Worm (Caenorhabditis elegans): Measurements from ENCODE around the gene Y69E1A.3.

The Y69E1A.3 gene

DNA sequence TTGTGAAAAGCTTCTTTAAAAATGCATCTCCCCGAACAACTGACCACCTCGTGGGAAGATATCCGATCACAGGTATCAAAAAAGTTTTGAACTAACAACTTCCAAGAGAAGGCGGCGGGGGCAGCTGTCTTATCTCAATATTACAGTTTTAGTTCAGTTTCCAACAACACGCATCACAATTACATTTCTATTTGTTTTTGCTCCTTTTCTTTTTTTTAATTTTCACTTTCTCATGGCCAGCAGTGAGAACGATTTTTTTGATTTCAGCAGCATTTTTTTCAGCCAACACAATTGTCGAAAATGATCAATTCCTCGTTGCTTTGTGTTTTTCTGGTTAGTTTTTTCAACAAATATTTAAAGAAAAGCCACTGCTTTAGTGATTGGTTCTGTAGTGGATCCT lies 39.0 kb upstream of the Y69E1A.3 start, which contains the start of gene ZK593.2:
Gene ZK593.2 (plus strand): TSS at position 301 of the 400 bp plus-strand sequence.
- TF ChIP-seq ztf-4 (tag; optimal IDR thresholded peaks at IDR 0.05) (no peak), efl-1 (optimal IDR thresholded peaks at IDR 0.05) (no peak), efl-1 (GFP tag; optimal IDR thresholded peaks at IDR 0.05 in 1 of 2) (no peak)

DNA sequence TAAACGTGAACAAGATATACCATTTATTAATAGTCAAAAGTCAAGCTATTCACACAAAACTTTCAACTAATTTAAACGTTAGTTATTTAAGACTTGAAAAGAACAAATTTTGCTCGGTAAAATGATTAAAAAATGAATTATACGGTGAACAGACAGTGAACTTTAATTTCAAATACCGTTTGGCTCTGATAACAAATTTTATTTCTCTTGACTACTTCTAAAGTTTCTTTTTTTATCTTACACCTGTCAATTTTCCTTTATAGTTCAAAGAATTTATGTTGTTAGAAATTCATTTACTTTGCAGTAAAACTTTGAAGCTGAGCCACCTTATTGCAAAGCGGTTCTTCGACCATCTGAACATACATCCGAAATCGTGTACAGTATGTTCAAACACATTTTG lies 36.7 kb upstream of the Y69E1A.3 start, which contains the start of gene ZK593.3:
Gene ZK593.3 (plus strand): TSS at position 301 of the 400 bp plus-strand sequence.
- TF ChIP-seq lsy-2 (tag; optimal IDR thresholded peaks at IDR 0.05) (no peak), pqm-1 (tag; optimal IDR thresholded peaks at IDR 0.05) (no peak)

DNA sequence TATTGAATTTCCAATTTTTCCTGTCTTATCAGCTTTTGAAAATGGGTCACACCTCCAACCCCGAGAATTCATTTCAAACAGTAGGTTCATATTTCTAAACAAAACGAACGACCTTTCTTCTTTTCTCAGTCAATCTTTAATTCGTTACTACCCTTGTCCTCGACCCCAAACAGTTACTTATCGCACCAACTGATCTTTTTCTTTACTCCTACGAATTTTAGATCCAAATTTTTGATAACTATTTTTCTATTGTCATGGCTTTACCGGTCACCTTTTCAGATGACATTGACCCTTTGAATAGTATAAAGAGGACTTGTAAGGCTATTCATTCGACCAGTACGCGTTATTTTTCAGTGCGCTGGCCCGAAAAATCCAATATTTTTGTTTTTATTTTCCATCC lies 36.0 kb upstream of the Y69E1A.3 start:
- peak; percentile 49 for TF ChIP-seq nhr-85 (tag)
- no peak for TF ChIP-seq C34B4.2 (tag; optimal IDR thresholded peaks at IDR 0.05)

DNA sequence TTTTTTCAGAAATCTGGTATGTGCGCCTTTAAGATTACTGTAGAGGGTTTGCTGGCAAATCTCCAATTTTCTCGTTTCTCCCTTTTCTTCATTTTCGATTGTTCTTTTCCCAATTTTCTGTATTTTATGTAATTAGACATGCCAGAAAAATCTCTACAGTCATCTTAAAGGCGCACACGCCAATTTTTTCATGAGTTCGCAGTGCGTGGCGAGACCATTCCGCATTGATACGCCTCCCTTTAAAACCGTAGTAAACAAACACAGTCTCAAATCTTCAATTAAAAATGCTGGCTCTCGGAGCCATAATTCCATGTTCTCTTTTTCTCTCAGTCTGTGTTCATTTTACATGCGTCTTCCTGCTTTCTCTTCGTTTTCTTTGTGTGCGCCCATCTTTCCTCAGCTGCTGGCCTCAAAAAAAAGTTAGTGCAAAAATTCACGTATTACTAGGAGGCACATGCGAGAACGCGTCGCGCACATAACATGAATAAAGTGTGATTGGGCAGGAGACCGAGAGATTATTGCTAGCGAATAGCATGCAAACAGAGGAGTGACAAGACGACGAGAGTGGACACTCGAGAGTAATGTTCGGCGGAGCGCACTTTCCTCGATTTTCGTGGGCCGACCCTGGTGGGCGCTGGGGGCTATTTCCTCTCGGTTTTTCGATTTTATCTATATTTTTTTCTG lies 33.1 kb upstream of the Y69E1A.3 start:
- TF ChIP-seq mab-9 (GFP tag; IDR thresholded peaks at IDR 0.05): no peak
- TF ChIP-seq sox-4 (tag; optimal IDR thresholded peaks at IDR 0.05): no peak
- TF ChIP-seq nhr-237 (tag; optimal IDR thresholded peaks at IDR 0.05): peak; percentile 49
- TF ChIP-seq isw-1 (GFP tag; IDR thresholded peaks at IDR 0.05): peak; percentile 62
- peak; percentile 70 to 82 for TF ChIP-seq lsy-2 (tag; optimal IDR thresholded peaks at IDR 0.05)
- peak; percentile 60 for TF ChIP-seq skn-1 (tag; optimal IDR thresholded peaks at IDR 0.05)
- TF ChIP-seq lin-35 (GFP tag; optimal IDR thresholded peaks at IDR 0.05): peak; percentile 72 to 76
- TF ChIP-seq ama-1 (optimal IDR thresholded peaks at IDR 0.05): no peak
- TF ChIP-seq ceh-88 (GFP tag; IDR thresholded peaks at IDR 0.05): peak; percentile 46; the same call in 1 of the 2 replicates
- peak; percentile 5 for TF ChIP-seq fkh-10 (GFP tag; optimal IDR thresholded peaks at IDR 0.05)
- no peak for TF ChIP-seq unc-98 (GFP tag; IDR thresholded peaks at IDR 0.05)
- TF ChIP-seq Y116A8C.19 (tag; optimal IDR thresholded peaks at IDR 0.05; ENCODE audit: borderline replicate concordance): no peak
- TF ChIP-seq lin-15B (tag; optimal IDR thresholded peaks at IDR 0.05): peak; percentile 67
- peak; percentile 47 to 64 (median 54) for TF ChIP-seq dpl-1 (GFP tag; optimal IDR thresholded peaks at IDR 0.05)
- no peak for TF ChIP-seq C34B4.2 (tag; optimal IDR thresholded peaks at IDR 0.05)
- peak; percentile 48 for TF ChIP-seq fos-1 (tag; optimal IDR thresholded peaks at IDR 0.05)
- no peak for TF ChIP-seq zip-4 (GFP tag; optimal IDR thresholded peaks at IDR 0.05)
- no peak for TF ChIP-seq ets-5 (GFP tag; IDR thresholded peaks at IDR 0.05)
- no peak for TF ChIP-seq zag-1 (tag; optimal IDR thresholded peaks at IDR 0.05)
- peak; percentile 99 for TF ChIP-seq lin-14 (GFP tag; optimal IDR thresholded peaks at IDR 0.05)
- TF ChIP-seq nhr-76 (tag; optimal IDR thresholded peaks at IDR 0.05): no peak
- no peak for TF ChIP-seq hlh-17 (GFP tag; optimal IDR thresholded peaks at IDR 0.05; ENCODE audit: borderline replicate concordance)
- TF ChIP-seq vab-15 (tag; optimal IDR thresholded peaks at IDR 0.05): no peak
- no peak for TF ChIP-seq sptf-1 (tag; optimal IDR thresholded peaks at IDR 0.05)
- TF ChIP-seq C16A3.4 (tag; optimal IDR thresholded peaks at IDR 0.05): peak; percentile 47
- TF ChIP-seq egl-27 (tag; optimal IDR thresholded peaks at IDR 0.05): peak in 1 of 2 experiments; percentile 63
- peak; percentile 48 to 81 (median 50) for TF ChIP-seq ceh-82 (tag; optimal IDR thresholded peaks at IDR 0.05)
- peak; percentile 19 for TF ChIP-seq blmp-1 (tag; optimal IDR thresholded peaks at IDR 0.05)
- peak; percentile 84 for TF ChIP-seq fkh-8 (tag; optimal IDR thresholded peaks at IDR 0.05)
- no peak for TF ChIP-seq mef-2 (tag; optimal IDR thresholded peaks at IDR 0.05)
- TF ChIP-seq rnt-1 (tag; optimal IDR thresholded peaks at IDR 0.05): peak; percentile 70
- no peak for TF ChIP-seq C04F5.9 (tag; optimal IDR thresholded peaks at IDR 0.05)
- TF ChIP-seq unc-86 (tag; optimal IDR thresholded peaks at IDR 0.05): peak; percentile 75
- no peak for TF ChIP-seq hlh-4 (tag; optimal IDR thresholded peaks at IDR 0.05)
- no peak for TF ChIP-seq nhr-28 (tag; optimal IDR thresholded peaks at IDR 0.05)
- no peak for TF ChIP-seq unc-30 (tag; optimal IDR thresholded peaks at IDR 0.05)
- TF ChIP-seq ces-1 (GFP tag; optimal IDR thresholded peaks at IDR 0.05): no peak
- peak; percentile 58 for TF ChIP-seq snpc-4 (tag; optimal IDR thresholded peaks at IDR 0.05)
- peak; percentile 72 for TF ChIP-seq irx-1 (tag; optimal IDR thresholded peaks at IDR 0.05)
- TF ChIP-seq aly-2 (tag; optimal IDR thresholded peaks at IDR 0.05): no peak
- TF ChIP-seq ceh-90 (tag; optimal IDR thresholded peaks at IDR 0.05): no peak
- TF ChIP-seq nhr-84 (tag; optimal IDR thresholded peaks at IDR 0.05): no peak
